Worm (Caenorhabditis elegans): ENCODE measurements around the gene rsef-1.
A peak's percentile ranks its signal among the peaks of the same experiment; 100 is the strongest.

The rsef-1 gene

DNA sequence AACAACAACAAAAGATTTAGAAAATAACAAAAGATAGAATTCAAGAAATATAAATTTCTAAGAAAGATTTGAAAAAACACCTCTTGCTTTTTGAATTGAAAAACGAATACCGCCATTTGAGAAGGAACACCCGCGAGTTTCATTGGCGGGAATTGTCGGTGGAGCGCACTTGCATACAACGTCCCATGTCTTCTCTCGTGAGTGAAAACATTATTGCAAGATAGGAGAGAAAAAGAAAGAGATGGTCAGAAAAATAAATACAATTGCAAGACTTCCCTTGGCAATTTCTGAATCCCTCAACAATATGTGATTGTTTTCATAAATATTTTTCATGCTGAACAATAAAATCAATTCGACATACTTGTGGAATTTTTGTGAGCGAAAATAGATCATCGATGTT is 46.9 kb upstream of the rsef-1 start, which contains the start of gene K10B3.5 (continued):
- TF ChIP-seq dmd-4 (tag; optimal IDR thresholded peaks at IDR 0.05) (no peak), elt-1 (tag; optimal IDR thresholded peaks at IDR 0.05) (no peak)

DNA sequence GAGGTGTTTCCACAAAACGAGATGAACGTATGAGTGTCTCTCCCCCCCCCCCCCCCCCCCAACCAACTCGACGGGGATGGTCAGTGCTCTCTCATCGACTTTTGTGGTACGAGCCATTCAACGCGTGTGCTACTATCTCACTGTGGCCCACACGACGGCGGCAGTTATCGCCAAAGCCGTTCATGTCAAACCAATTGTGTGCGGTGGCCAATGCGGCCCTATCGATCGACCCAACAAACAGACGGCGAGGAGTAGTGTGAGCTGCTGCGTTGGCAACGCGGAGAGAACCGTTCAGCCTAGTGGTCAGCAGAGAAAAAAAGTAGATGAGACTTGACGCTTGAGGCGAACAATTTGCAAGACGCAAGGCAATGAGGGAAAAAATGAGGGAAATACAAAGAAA is 43.6 kb upstream of the rsef-1 start:
- TF ChIP-seq snpc-4 (tag; optimal IDR thresholded peaks at IDR 0.05) (no peak), nhr-11 (tag; optimal IDR thresholded peaks at IDR 0.05) (no peak), unc-39 (tag; optimal IDR thresholded peaks at IDR 0.05) (no peak), aly-2 (tag; optimal IDR thresholded peaks at IDR 0.05) (no peak), sma-9 (GFP tag; optimal IDR thresholded peaks at IDR 0.05) (no peak), sma-9 (tag; optimal IDR thresholded peaks at IDR 0.05) (no peak), Y55F3AM.14 (GFP tag; optimal IDR thresholded peaks at IDR 0.05) (no peak), egl-27 (tag; optimal IDR thresholded peaks at IDR 0.05) (no peak), nhr-237 (tag; optimal IDR thresholded peaks at IDR 0.05) (no peak), mbf-1 (tag; optimal IDR thresholded peaks at IDR 0.05) (no peak), nhr-25 (tag; optimal IDR thresholded peaks at IDR 0.05) (no peak), ztf-1 (GFP tag; conservative IDR thresholded peaks at IDR 0.05) (no peak), unc-62 (GFP tag; optimal IDR thresholded peaks at IDR 0.05) (no peak), nhr-77 (tag; optimal IDR thresholded peaks at IDR 0.05) (no peak), peb-1 (tag; optimal IDR thresholded peaks at IDR 0.05) (no peak), blmp-1 (tag; optimal IDR thresholded peaks at IDR 0.05; ENCODE audit: insufficient read depth) (no peak), skn-1 (tag; optimal IDR thresholded peaks at IDR 0.05) (no peak), F13H6.1 (tag; optimal IDR thresholded peaks at IDR 0.05) (no peak), lin-11 (tag; optimal IDR thresholded peaks at IDR 0.05) (peak; percentile 20), nhr-23 (tag; optimal IDR thresholded peaks at IDR 0.05) (no peak), fos-1 (tag; optimal IDR thresholded peaks at IDR 0.05) (peak; percentile 15), crh-2 (tag; optimal IDR thresholded peaks at IDR 0.05) (peak; percentile 52), lsy-2 (tag; optimal IDR thresholded peaks at IDR 0.05) (peak in 1 of 2 experiments; percentile 17), mab-5 (tag; optimal IDR thresholded peaks at IDR 0.05) (no peak), nhr-10 (tag; optimal IDR thresholded peaks at IDR 0.05) (no peak), ama-1 (optimal IDR thresholded peaks at IDR 0.05) (no peak), ztf-11 (tag; optimal IDR thresholded peaks at IDR 0.05) (no peak), R02D3.7 (tag; optimal IDR thresholded peaks at IDR 0.05) (no peak), ceh-82 (tag; optimal IDR thresholded peaks at IDR 0.05) (no peak), elt-3 (tag; optimal IDR thresholded peaks at IDR 0.05) (no peak), dmd-4 (tag; optimal IDR thresholded peaks at IDR 0.05) (no peak), elt-1 (tag; optimal IDR thresholded peaks at IDR 0.05) (no peak), nhr-21 (tag; optimal IDR thresholded peaks at IDR 0.05) (no peak), sem-4 (tag; optimal IDR thresholded peaks at IDR 0.05) (no peak), C34F6.9 (tag; optimal IDR thresholded peaks at IDR 0.05) (peak; percentile 31), ztf-4 (tag; optimal IDR thresholded peaks at IDR 0.05) (no peak), ZK546.5 (tag; optimal IDR thresholded peaks at IDR 0.05) (no peak), unc-55 (GFP tag; optimal IDR thresholded peaks at IDR 0.05) (no peak), nhr-129 (tag; optimal IDR thresholded peaks at IDR 0.05) (peak; percentile 22)

DNA sequence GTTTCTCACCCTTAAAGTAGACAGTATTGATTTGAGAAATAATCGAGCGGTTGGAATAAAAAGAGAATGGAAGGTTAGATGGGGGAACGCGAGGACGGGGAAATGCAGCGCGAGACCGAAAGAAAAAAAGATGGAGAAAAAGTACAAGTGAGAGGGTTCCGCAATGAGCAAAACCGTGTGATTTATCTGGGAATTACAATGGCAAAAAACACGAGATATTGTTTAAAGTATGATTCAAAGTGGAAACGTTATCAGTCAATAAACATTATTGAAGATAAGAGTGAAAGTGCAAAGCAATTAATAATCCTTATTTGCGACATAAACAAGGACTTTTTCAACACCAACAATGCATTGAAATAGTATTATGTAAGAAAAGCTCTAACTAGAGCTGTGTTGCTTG is 43.0 kb upstream of the rsef-1 start, which contains the start of gene ztf-13:
TSS of gene ztf-13 (minus strand) at position 11 of the 400 bp plus-strand sequence.
- TF ChIP-seq lin-11 (tag; optimal IDR thresholded peaks at IDR 0.05), result no peak
- peak; percentile 57 for TF ChIP-seq fos-1 (tag; optimal IDR thresholded peaks at IDR 0.05)
- no peak for TF ChIP-seq mab-5 (tag; optimal IDR thresholded peaks at IDR 0.05)
- no peak for TF ChIP-seq nhr-25 (tag; optimal IDR thresholded peaks at IDR 0.05)
- TF ChIP-seq snpc-4 (tag; optimal IDR thresholded peaks at IDR 0.05), result no peak
- no peak for TF ChIP-seq ama-1 (optimal IDR thresholded peaks at IDR 0.05)
- no peak for TF ChIP-seq alr-1 (tag; optimal IDR thresholded peaks at IDR 0.05)
- TF ChIP-seq unc-55 (GFP tag; optimal IDR thresholded peaks at IDR 0.05), result no peak
- TF ChIP-seq nhr-77 (tag; optimal IDR thresholded peaks at IDR 0.05), result no peak
- peak; percentile 40 for TF ChIP-seq crh-2 (tag; optimal IDR thresholded peaks at IDR 0.05)
- no peak for TF ChIP-seq skn-1 (tag; optimal IDR thresholded peaks at IDR 0.05)
- TF ChIP-seq unc-62 (GFP tag; optimal IDR thresholded peaks at IDR 0.05), result no peak
- TF ChIP-seq sma-9 (GFP tag; optimal IDR thresholded peaks at IDR 0.05), result peak; percentile 52
- no peak for TF ChIP-seq sma-9 (tag; optimal IDR thresholded peaks at IDR 0.05)
- TF ChIP-seq elt-1 (tag; optimal IDR thresholded peaks at IDR 0.05), result no peak
- TF ChIP-seq nhr-21 (tag; optimal IDR thresholded peaks at IDR 0.05), result no peak
- TF ChIP-seq ceh-16 (tag; optimal IDR thresholded peaks at IDR 0.05), result no peak
- TF ChIP-seq nhr-12 (tag; optimal IDR thresholded peaks at IDR 0.05), result no peak
- TF ChIP-seq nhr-6 (tag; optimal IDR thresholded peaks at IDR 0.05), result no peak
- no peak for TF ChIP-seq nhr-237 (tag; optimal IDR thresholded peaks at IDR 0.05)
- no peak for TF ChIP-seq mbf-1 (tag; optimal IDR thresholded peaks at IDR 0.05)
- no peak for TF ChIP-seq ZK546.5 (tag; optimal IDR thresholded peaks at IDR 0.05)
- TF ChIP-seq gmeb-1 (tag; optimal IDR thresholded peaks at IDR 0.05), result peak; percentile 6
- no peak for TF ChIP-seq mdl-1 (tag; optimal IDR thresholded peaks at IDR 0.05)
- no peak for TF ChIP-seq lin-39 (tag; optimal IDR thresholded peaks at IDR 0.05)
- no peak for TF ChIP-seq ceh-82 (tag; optimal IDR thresholded peaks at IDR 0.05)
- TF ChIP-seq ztf-4 (tag; optimal IDR thresholded peaks at IDR 0.05), result no peak
- TF ChIP-seq lsy-2 (tag; optimal IDR thresholded peaks at IDR 0.05), result peak in 1 of 2 experiments; percentile 41
- TF ChIP-seq F13H6.1 (tag; optimal IDR thresholded peaks at IDR 0.05), result peak; percentile 22
- TF ChIP-seq Y55F3AM.14 (GFP tag; optimal IDR thresholded peaks at IDR 0.05), result no peak
- no peak for TF ChIP-seq ztf-11 (tag; optimal IDR thresholded peaks at IDR 0.05)
- TF ChIP-seq sma-3 (GFP tag; optimal IDR thresholded peaks at IDR 0.05), result no peak
- no peak for TF ChIP-seq peb-1 (tag; optimal IDR thresholded peaks at IDR 0.05)
- TF ChIP-seq C34F6.9 (tag; optimal IDR thresholded peaks at IDR 0.05), result peak; percentile 27
- no peak for TF ChIP-seq zag-1 (tag; optimal IDR thresholded peaks at IDR 0.05)
- TF ChIP-seq egl-27 (tag; optimal IDR thresholded peaks at IDR 0.05), result peak; percentile 52
- no peak for TF ChIP-seq nhr-23 (tag; optimal IDR thresholded peaks at IDR 0.05)
- no peak for TF ChIP-seq R02D3.7 (tag; optimal IDR thresholded peaks at IDR 0.05)
- TF ChIP-seq dmd-4 (tag; optimal IDR thresholded peaks at IDR 0.05), result no peak
